Fruit fly (Drosophila melanogaster) whole organism, wandering third instar larva: Measurements from ENCODE around the gene CG33489.

Experiments
- Abd-B ChIP-seq: fragments of >200 bp; optimal IDR thresholded peaks from 2 replicates; lab custom pipeline; 2017; ENCODE audit warnings: missing biosample characterization, missing genetic modification characterization
- CG32264 ChIP-seq: fragments of 200-800 bp; sonication (Bioruptor generic); optimal IDR thresholded peaks from 2 replicates; lab custom pipeline; 2016; ENCODE audit warnings: missing biosample characterization, missing genetic modification characterization
- CG9705 ChIP-seq: fragments of 200-800 bp; sonication (Bioruptor generic); optimal IDR thresholded peaks from 2 replicates; lab custom pipeline; 2018; ENCODE audit warnings: missing biosample characterization, mild to moderate bottlenecking, missing genetic modification characterization
- CrebA ChIP-seq: fragments of 200-800 bp; sonication (Bioruptor generic); optimal IDR thresholded peaks from 2 replicates; lab custom pipeline; 2016; ENCODE audit warnings: missing biosample characterization, mild to moderate bottlenecking, missing genetic modification characterization, borderline replicate concordance
- Dfd ChIP-seq: fragments of >200 bp; optimal IDR thresholded peaks from 2 replicates; lab custom pipeline; 2017; ENCODE audit warnings: missing biosample characterization, missing genetic modification characterization
- Dif ChIP-seq: fragments of 200-275, 200-300 bp; sonication (Bioruptor generic); optimal IDR thresholded peaks from 2 replicates; lab custom pipeline; 2018; ENCODE audit warnings: missing biosample characterization, missing genetic modification characterization; ENCODE audit not compliant: partially characterized antibody
- GATAd ChIP-seq: sonication (Bioruptor generic); optimal IDR thresholded peaks from 2 replicates; lab custom pipeline; 2016; ENCODE audit warnings: missing biosample characterization, missing genetic modification characterization
- HLH106 ChIP-seq: fragments of 200-800 bp; optimal IDR thresholded peaks from 3 replicates; lab custom pipeline; 2019; ENCODE audit warnings: missing biosample characterization, mild to moderate bottlenecking, missing genetic modification characterization, moderate library complexity
- Hnf4 ChIP-seq: fragments of 200-800 bp; sonication (Bioruptor generic); optimal IDR thresholded peaks from 2 replicates; lab custom pipeline; 2016; ENCODE audit warnings: missing biosample characterization, mild to moderate bottlenecking, missing genetic modification characterization
- Hr78 ChIP-seq: fragments of >200 bp; optimal IDR thresholded peaks from 2 replicates; lab custom pipeline; 2017; ENCODE audit warnings: missing biosample characterization, missing genetic modification characterization
- Hr83 ChIP-seq: fragments of 200-300 bp; sonication (Bioruptor generic); optimal IDR thresholded peaks from 2 replicates; lab custom pipeline; 2016; ENCODE audit warnings: missing biosample characterization, mild to moderate bottlenecking, missing genetic modification characterization, moderate library complexity; ENCODE audit not compliant: poor library complexity, severe bottlenecking
- Mio ChIP-seq: sonication (Bioruptor generic); optimal IDR thresholded peaks from 2 replicates; lab custom pipeline; 2016; ENCODE audit warnings: missing biosample characterization, missing genetic modification characterization
- Myc ChIP-seq: fragments of >200 bp; optimal IDR thresholded peaks from 2 replicates; lab custom pipeline; 2017
- N ChIP-seq: fragments of >200 bp; optimal IDR thresholded peaks from 2 replicates; lab custom pipeline; 2018; ENCODE audit warnings: missing biosample characterization, missing external identifiers, missing genetic modification characterization
- Rel ChIP-seq, 2 experiments: fragments of 200-800 bp; sonication (Bioruptor generic) in 1 of 2; optimal IDR thresholded peaks; 2 replicates in 1 of 2; 3 replicates in 1 of 2; lab custom pipeline; 2016 to 2019; ENCODE audit warnings: mild to moderate bottlenecking in 2 of 2, missing biosample characterization in 2 of 2, missing genetic modification characterization in 2 of 2, moderate library complexity in 1 of 2
- Vsx2 ChIP-seq: fragments of 200-300, 225-300 bp; sonication (Bioruptor generic); optimal IDR thresholded peaks from 2 replicates; lab custom pipeline; 2018; ENCODE audit warnings: missing biosample characterization, missing genetic modification characterization; ENCODE audit not compliant: partially characterized antibody
- br ChIP-seq: fragments of 200-800 bp; sonication (Bioruptor generic); optimal IDR thresholded peaks from 2 replicates; lab custom pipeline; 2016; ENCODE audit warnings: missing biosample characterization, missing genetic modification characterization
- dl ChIP-seq, 2 experiments: fragments of 175-275, 200-275 bp in 1 of 2; fragments of 200-275 bp in 1 of 2; sonication (Bioruptor generic); optimal IDR thresholded peaks; lab custom pipeline; 2018; ENCODE audit warnings: mild to moderate bottlenecking in 2 of 2, missing biosample characterization in 2 of 2, missing genetic modification characterization in 2 of 2, moderate library complexity in 2 of 2; ENCODE audit not compliant: partially characterized antibody in 2 of 2, insufficient read depth in 1 of 2
- dmrt93B ChIP-seq: fragments of 200-800 bp; sonication (Bioruptor generic); optimal IDR thresholded peaks from 2 replicates; lab custom pipeline; 2018; ENCODE audit warnings: missing biosample characterization, mild to moderate bottlenecking, missing genetic modification characterization
- dsf ChIP-seq: sonication (Bioruptor generic); optimal IDR thresholded peaks from 2 replicates; lab custom pipeline; 2016; ENCODE audit warnings: missing biosample characterization, missing genetic modification characterization, borderline replicate concordance
- fru ChIP-seq: fragments of 200-800 bp; sonication (Bioruptor generic); optimal IDR thresholded peaks from 3 replicates; lab custom pipeline; 2016; ENCODE audit warnings: missing biosample characterization, mild to moderate bottlenecking, missing genetic modification characterization
- h ChIP-seq: fragments of 200-800 bp; sonication (Bioruptor generic); optimal IDR thresholded peaks from 3 replicates; lab custom pipeline; 2016; ENCODE audit warnings: missing biosample characterization, mild to moderate bottlenecking, missing genetic modification characterization
- jim ChIP-seq: fragments of 175-275, 200-325 bp; sonication (Bioruptor generic); optimal IDR thresholded peaks from 2 replicates; lab custom pipeline; 2016; ENCODE audit warnings: missing biosample characterization, mild to moderate bottlenecking, missing genetic modification characterization
- pan ChIP-seq: fragments of >200 bp; optimal IDR thresholded peaks from 2 replicates; lab custom pipeline; 2017
- psq ChIP-seq: fragments of 200-800 bp; sonication (Bioruptor generic); optimal IDR thresholded peaks from 3 replicates; lab custom pipeline; 2017; ENCODE audit warnings: missing biosample characterization, mild to moderate bottlenecking, missing genetic modification characterization, moderate library complexity
- rgr ChIP-seq: fragments of 200-800 bp; sonication (Bioruptor generic); optimal IDR thresholded peaks from 3 replicates; lab custom pipeline; 2016; ENCODE audit warnings: missing biosample characterization, mild to moderate bottlenecking, missing genetic modification characterization
- sage ChIP-seq: fragments of 200-800 bp; sonication (Bioruptor generic); optimal IDR thresholded peaks from 2 replicates; lab custom pipeline; 2016; ENCODE audit warnings: missing biosample characterization, mild to moderate bottlenecking, missing genetic modification characterization
- sv ChIP-seq: fragments of 200-800 bp; sonication (Bioruptor generic); optimal IDR thresholded peaks from 3 replicates; lab custom pipeline; 2016; ENCODE audit warnings: missing biosample characterization, missing genetic modification characterization
- tai ChIP-seq: sonication (Bioruptor generic); optimal IDR thresholded peaks from 2 replicates; lab custom pipeline; 2016; ENCODE audit warnings: missing biosample characterization, missing genetic modification characterization
- usp ChIP-seq: fragments of >200 bp; optimal IDR thresholded peaks from 2 replicates; lab custom pipeline; 2017; ENCODE audit warnings: missing biosample characterization, missing genetic modification characterization
- woc ChIP-seq: sonication (Bioruptor generic); optimal IDR thresholded peaks from 2 replicates; lab custom pipeline; 2016; ENCODE audit warnings: missing biosample characterization, mild to moderate bottlenecking, missing genetic modification characterization

CG33489 gene

dm6 chr3L:11609153-11609809 is 32.4 kb upstream of the CG33489 start, which contains the start of gene Duba:
TSS of gene Duba (minus strand) at chr3L:11609465.
- TF ChIP-seq dsf (GFP tag; lab: Kevin White, UChicago), result no peak
- TF ChIP-seq h (GFP tag; lab: Kevin White, UChicago), result no peak
- no peak for TF ChIP-seq Rel (GFP tag; optimal IDR thresholded peaks at IDR 0.05; lab: Kevin White, UChicago)
- TF ChIP-seq Rel (tag; optimal IDR thresholded peaks at IDR 0.05; lab: Kevin White, UChicago), result peak; percentile 75
- TF ChIP-seq fru, result no peak
- TF ChIP-seq Hnf4 (GFP tag; lab: Kevin White, UChicago), result no peak
- TF ChIP-seq Myc, result no peak
- TF ChIP-seq Hr78 (GFP tag; lab: Kevin White, UChicago), result peak; percentile 36
- no peak for TF ChIP-seq pan (lab: Kevin White, UChicago)

- TF ChIP-seq Dfd (peak; percentile 93), dmrt93B (GFP tag; lab: Kevin White, UChicago) (no peak), dl (GFP tag; optimal IDR thresholded peaks at IDR 0.05; lab: Kevin White, UChicago; ENCODE audit: insufficient read depth in 1 of 2, partially characterized antibody in 2 of 2) (no peak), rgr (GFP tag; lab: Kevin White, UChicago) (no peak), Hnf4 (GFP tag; lab: Kevin White, UChicago) (no peak), psq (GFP tag; lab: Kevin White, UChicago) (no peak), jim (GFP tag; lab: Kevin White, UChicago) (no peak), Dif (GFP tag; lab: Kevin White, UChicago) (no peak)
Measured at dm6 chr3L:11604227-11604626, 27.4 kb upstream of the CG33489 start.

dm6 chr3L:11602040-11602439 is 25.2 kb upstream of the CG33489 start:
- no peak for TF ChIP-seq dl (GFP tag; optimal IDR thresholded peaks at IDR 0.05; lab: Kevin White, UChicago; ENCODE audit: insufficient read depth in 1 of 2, partially characterized antibody in 2 of 2)
- no peak for TF ChIP-seq Mio (GFP tag; lab: Kevin White, UChicago)
- no peak for TF ChIP-seq dsf (GFP tag; lab: Kevin White, UChicago)
- no peak for TF ChIP-seq N
- no peak for TF ChIP-seq Vsx2
- TF ChIP-seq Hr78 (GFP tag; lab: Kevin White, UChicago), result no peak
- no peak for TF ChIP-seq CG9705
- no peak for TF ChIP-seq Myc
- no peak for TF ChIP-seq CG32264 (GFP tag; lab: Kevin White, UChicago)
- no peak for TF ChIP-seq usp (GFP tag; lab: Kevin White, UChicago)
- no peak for TF ChIP-seq br
- TF ChIP-seq sage, result no peak
- TF ChIP-seq h (GFP tag; lab: Kevin White, UChicago), result no peak
- TF ChIP-seq GATAd, result no peak
- TF ChIP-seq tai (GFP tag; lab: Kevin White, UChicago), result no peak
- TF ChIP-seq woc (GFP tag; lab: Kevin White, UChicago), result no peak

- TF ChIP-seq rgr (GFP tag; lab: Kevin White, UChicago), result no peak
- TF ChIP-seq CG32264 (GFP tag; lab: Kevin White, UChicago), result no peak
- TF ChIP-seq Dfd, result no peak
- no peak for TF ChIP-seq Rel (GFP tag; optimal IDR thresholded peaks at IDR 0.05; lab: Kevin White, UChicago)
- no peak for TF ChIP-seq Rel (tag; optimal IDR thresholded peaks at IDR 0.05; lab: Kevin White, UChicago)
- no peak for TF ChIP-seq sage
- TF ChIP-seq psq (GFP tag; lab: Kevin White, UChicago), result no peak
- no peak for TF ChIP-seq Dif (GFP tag; lab: Kevin White, UChicago)
- no peak for TF ChIP-seq dsf (GFP tag; lab: Kevin White, UChicago)
- TF ChIP-seq Mio (GFP tag; lab: Kevin White, UChicago), result no peak
- TF ChIP-seq Hr83 (GFP tag; lab: Kevin White, UChicago), result no peak
- TF ChIP-seq dl (GFP tag; optimal IDR thresholded peaks at IDR 0.05; lab: Kevin White, UChicago; ENCODE audit: insufficient read depth in 1 of 2, partially characterized antibody in 2 of 2), result no peak
- no peak for TF ChIP-seq GATAd
- no peak for TF ChIP-seq Hr78 (GFP tag; lab: Kevin White, UChicago)
- TF ChIP-seq Abd-B (GFP tag; lab: Kevin White, UChicago), result no peak
- TF ChIP-seq CG9705, result no peak
- TF ChIP-seq pan (lab: Kevin White, UChicago), result no peak
Measured at dm6 chr3L:11601133-11601532, 24.3 kb upstream of the CG33489 start.

dm6 chr3L:11599965-11600420 is 23.1 kb upstream of the CG33489 start, which contains the start of the genes CG14137 and CG46394:
TSS of gene CG14137 (minus strand) at chr3L:11600065.
TSS of gene CG46394 (plus strand) at chr3L:11600370.
- no peak for TF ChIP-seq N
- TF ChIP-seq CrebA, result no peak
- no peak for TF ChIP-seq psq (GFP tag; lab: Kevin White, UChicago)
- no peak for TF ChIP-seq sv (GFP tag; lab: Kevin White, UChicago)
- TF ChIP-seq br, result no peak
- peak; percentile 84 for TF ChIP-seq Dfd
- TF ChIP-seq Rel (GFP tag; optimal IDR thresholded peaks at IDR 0.05; lab: Kevin White, UChicago), result no peak
- no peak for TF ChIP-seq Rel (tag; optimal IDR thresholded peaks at IDR 0.05; lab: Kevin White, UChicago)
- TF ChIP-seq HLH106 (tag; lab: Kevin White, UChicago), result no peak
